Fruit fly (Drosophila melanogaster) whole organism, embryonic: ENCODE data around the gene CG10576.

ENCODE experiments used
- Asciz ChIP-seq: fragments of 200-800 bp; sonication (Bioruptor generic); optimal IDR thresholded peaks from 2 replicates; lab custom pipeline; 2017; ENCODE audit warnings: missing biosample characterization, mild to moderate bottlenecking, missing genetic modification characterization, missing genetic modification reagents
- Blimp-1 ChIP-seq: fragments of 200-800 bp; sonication (Bioruptor generic); optimal IDR thresholded peaks from 3 replicates; lab custom pipeline; 2018; ENCODE audit warnings: missing biosample characterization, missing genetic modification characterization, mild to moderate bottlenecking, moderate library complexity, missing genetic modification reagents
- CG10321 ChIP-seq: fragments of 200-800 bp; sonication (Bioruptor generic); IDR thresholded peaks from 2 replicates; pipeline ENCODE4 v1.3.6; 2022; ENCODE audit warnings: missing biosample characterization, missing genetic modification characterization
- CG10959 ChIP-seq: fragments of 200-800 bp; sonication (Bioruptor generic); IDR thresholded peaks from 2 replicates; pipeline ENCODE4 v1.3.6; 2022; ENCODE audit warnings: missing biosample characterization, missing genetic modification characterization
- CG11696 ChIP-seq: fragments of 200-800 bp; sonication (Bioruptor generic); IDR thresholded peaks from 2 replicates; pipeline ENCODE4 v1.3.6; 2022; ENCODE audit warnings: missing biosample characterization, missing genetic modification characterization
- CG12155 ChIP-seq: fragments of 200-800 bp; sonication (Bioruptor generic); optimal IDR thresholded peaks from 3 replicates; lab custom pipeline; 2016; ENCODE audit warnings: missing biosample characterization, missing genetic modification characterization
- CG12769 ChIP-seq: fragments of 200-800 bp; sonication (Bioruptor generic); optimal IDR thresholded peaks from 2 replicates; lab custom pipeline; 2019; ENCODE audit warnings: missing biosample characterization, mild to moderate bottlenecking, missing genetic modification characterization, moderate library complexity
- CG1603 ChIP-seq: fragments of 200-800 bp; sonication (Bioruptor generic); optimal IDR thresholded peaks from 2 replicates; lab custom pipeline; 2019; ENCODE audit warnings: missing biosample characterization, mild to moderate bottlenecking, missing genetic modification characterization, moderate library complexity
- CG16815 ChIP-seq: fragments of 200-800 bp; sonication (Bioruptor generic); optimal IDR thresholded peaks from 3 replicates; lab custom pipeline; 2017; ENCODE audit warnings: missing biosample characterization, mild to moderate bottlenecking, missing genetic modification characterization
- CG2712 ChIP-seq: fragments of 200-800 bp; optimal IDR thresholded peaks from 3 replicates; lab custom pipeline; 2019; ENCODE audit warnings: missing biosample characterization, mild to moderate bottlenecking, missing genetic modification characterization, moderate library complexity
- CG4854 ChIP-seq: fragments of 200-800 bp; sonication (Bioruptor generic); optimal IDR thresholded peaks from 2 replicates; lab custom pipeline; 2016; ENCODE audit warnings: missing biosample characterization, missing genetic modification characterization, inconsistent platforms
- CG5180 ChIP-seq: fragments of 200-800 bp; sonication (Bioruptor generic); optimal IDR thresholded peaks from 3 replicates; lab custom pipeline; 2017; ENCODE audit warnings: missing biosample characterization, missing genetic modification characterization, mild to moderate bottlenecking, moderate library complexity, missing genetic modification reagents
- Deaf1 ChIP-seq: fragments of 200-800 bp; optimal IDR thresholded peaks from 3 replicates; lab custom pipeline; 2019; ENCODE audit warnings: missing biosample characterization, mild to moderate bottlenecking, missing genetic modification characterization, moderate library complexity
- Dip2 ChIP-seq: fragments of 200-800 bp; sonication (Bioruptor generic); IDR thresholded peaks from 2 replicates; pipeline ENCODE4 v1.3.6; 2022; ENCODE audit warnings: missing biosample characterization, missing genetic modification characterization
- Dref ChIP-seq: fragments of 200-800 bp; sonication (Bioruptor generic); IDR thresholded peaks from 2 replicates; pipeline ENCODE4 v1.3.6; 2022; ENCODE audit warnings: missing biosample characterization, missing genetic modification characterization
- Drgx ChIP-seq: fragments of 200-800 bp; sonication (Bioruptor generic); IDR thresholded peaks from 2 replicates; pipeline ENCODE4 v1.3.6; 2022; ENCODE audit warnings: missing biosample characterization, missing genetic modification characterization
- Elba2 ChIP-seq: fragments of 200-800 bp; sonication (Bioruptor generic); optimal IDR thresholded peaks from 3 replicates; lab custom pipeline; 2016; ENCODE audit warnings: missing biosample characterization, missing genetic modification characterization
- Ets65A ChIP-seq: fragments of 200-800 bp; sonication (Bioruptor generic); peaks from one replicate; lab custom pipeline; 2016; ENCODE audit warnings: missing biosample characterization, missing genetic modification characterization
- HmgZ ChIP-seq: fragments of 200-800 bp; sonication (Bioruptor generic); optimal IDR thresholded peaks from 2 replicates; lab custom pipeline; 2018; ENCODE audit warnings: missing biosample characterization, mild to moderate bottlenecking, missing genetic modification characterization
- Hr3 ChIP-seq: fragments of 200-800 bp; sonication (Bioruptor generic); optimal IDR thresholded peaks from 3 replicates; lab custom pipeline; 2016; ENCODE audit warnings: missing biosample characterization, missing genetic modification characterization
- MBD-R2 ChIP-seq: fragments of 200-800 bp; sonication (Bioruptor generic); IDR thresholded peaks from 2 replicates; pipeline ENCODE4 v1.3.6; 2022; ENCODE audit warnings: missing biosample characterization, missing genetic modification characterization
- Med ChIP-seq: fragments of 200-800 bp; sonication (Bioruptor generic); peaks from one replicate; lab custom pipeline; 2016; ENCODE audit warnings: missing biosample characterization, missing genetic modification characterization, mild to moderate bottlenecking, inconsistent platforms, moderate library complexity
- NK7.1 ChIP-seq: fragments of 200-800 bp; sonication (Bioruptor generic); optimal IDR thresholded peaks from 3 replicates; lab custom pipeline; 2016; ENCODE audit warnings: missing biosample characterization, missing genetic modification characterization
- Neu2 ChIP-seq: fragments of 200-800 bp; sonication (Bioruptor generic); optimal IDR thresholded peaks from 3 replicates; lab custom pipeline; 2016; ENCODE audit warnings: missing biosample characterization, missing genetic modification characterization, borderline replicate concordance
- Nf-YC ChIP-seq: fragments of 200-800 bp; optimal IDR thresholded peaks from 3 replicates; lab custom pipeline; 2019; ENCODE audit warnings: missing biosample characterization, mild to moderate bottlenecking, missing genetic modification characterization, moderate library complexity
- Pdp1 ChIP-seq, 2 experiments: fragments of 200-800 bp; sonication (Bioruptor generic); optimal IDR thresholded peaks; 3 replicates each; lab custom pipeline; 2016; ENCODE audit warnings: missing biosample characterization in 2 of 2, missing genetic modification characterization in 2 of 2, mild to moderate bottlenecking in 1 of 2, moderate library complexity in 1 of 2
- Ravus ChIP-seq: fragments of 200-800 bp; sonication (Bioruptor generic); IDR thresholded peaks from 2 replicates; pipeline ENCODE4 v1.3.6; 2022; ENCODE audit warnings: missing biosample characterization, missing genetic modification characterization
- Sox102F ChIP-seq: fragments of 200-800 bp; sonication (Bioruptor generic); optimal IDR thresholded peaks from 2 replicates; lab custom pipeline; 2018; ENCODE audit warnings: missing biosample characterization, mild to moderate bottlenecking, missing genetic modification characterization, moderate library complexity
- Vsx1 ChIP-seq: fragments of 200-800 bp; sonication (Bioruptor generic); optimal IDR thresholded peaks from 2 replicates; lab custom pipeline; 2017; ENCODE audit warnings: missing biosample characterization, mild to moderate bottlenecking, missing genetic modification characterization, missing genetic modification reagents
- Xrp1 ChIP-seq: fragments of 200-800 bp; sonication (Bioruptor generic); IDR thresholded peaks from 2 replicates; pipeline ENCODE4 v1.3.6; 2022; ENCODE audit warnings: missing biosample characterization, missing genetic modification characterization
- ase ChIP-seq: fragments of 200-800 bp; sonication (Bioruptor generic); IDR thresholded peaks from 3 replicates; pipeline ENCODE4 v1.3.6; 2022; ENCODE audit warnings: missing biosample characterization, missing genetic modification characterization
- chinmo ChIP-seq: fragments of 200-800 bp; sonication (Bioruptor generic); IDR thresholded peaks from 4 replicates; pipeline ENCODE4 v1.3.6; 2022; ENCODE audit warnings: missing biosample characterization, missing genetic modification characterization; ENCODE audit not compliant: partially characterized antibody
- ewg ChIP-seq: fragments of 200-800 bp; sonication (Bioruptor generic); optimal IDR thresholded peaks from 3 replicates; lab custom pipeline; 2017; ENCODE audit warnings: mild to moderate bottlenecking, missing biosample characterization, missing genetic modification reagents, missing genetic modification characterization
- fu2 ChIP-seq: fragments of 200-800 bp; sonication (Bioruptor generic); optimal IDR thresholded peaks from 2 replicates; lab custom pipeline; 2016; ENCODE audit warnings: missing biosample characterization, missing genetic modification characterization
- hkb ChIP-seq, 2 experiments: fragments of 200-800 bp in 1 of 2; fragments of >200 bp in 1 of 2; sonication (Bioruptor generic) in 1 of 2; IDR thresholded peaks in 1 of 2; optimal IDR thresholded peaks in 1 of 2; 2 replicates each; pipeline versions ENCODE4 v1.3.6 to Lab custom; 2017 to 2022; ENCODE audit warnings: missing biosample characterization in 1 of 2, missing genetic modification characterization in 1 of 2
- maf-S ChIP-seq: fragments of 200-800 bp; sonication (Bioruptor generic); optimal IDR thresholded peaks from 2 replicates; lab custom pipeline; 2016; ENCODE audit warnings: missing biosample characterization, missing genetic modification characterization
- nerfin-1 ChIP-seq: fragments of 200-800 bp; sonication (Bioruptor generic); optimal IDR thresholded peaks from 3 replicates; lab custom pipeline; 2019; ENCODE audit warnings: missing biosample characterization, mild to moderate bottlenecking, missing genetic modification characterization, moderate library complexity
- oc ChIP-seq: fragments of 200-800 bp; sonication (Bioruptor generic); optimal IDR thresholded peaks from 2 replicates; lab custom pipeline; 2018; ENCODE audit warnings: missing biosample characterization, mild to moderate bottlenecking, missing genetic modification characterization, moderate library complexity
- pita ChIP-seq: fragments of 200-800 bp; sonication (Bioruptor generic); optimal IDR thresholded peaks from 2 replicates; lab custom pipeline; 2017; ENCODE audit warnings: missing biosample characterization, mild to moderate bottlenecking, missing genetic modification characterization
- ro ChIP-seq: fragments of 200-800 bp; sonication (Bioruptor generic); IDR thresholded peaks from 2 replicates; pipeline ENCODE4 v1.3.6; 2022; ENCODE audit warnings: missing biosample characterization, missing genetic modification characterization
- salm ChIP-seq: fragments of 200-800 bp; sonication (Bioruptor generic); optimal IDR thresholded peaks from 2 replicates; lab custom pipeline; 2018; ENCODE audit warnings: missing biosample characterization, mild to moderate bottlenecking, missing genetic modification characterization
- sd ChIP-seq: fragments of 200-800 bp; sonication (Bioruptor generic); optimal IDR thresholded peaks from 3 replicates; lab custom pipeline; 2018; ENCODE audit warnings: missing biosample characterization, mild to moderate bottlenecking, missing genetic modification characterization, moderate library complexity
- sens ChIP-seq: fragments of 200-800 bp; sonication (Bioruptor generic); peaks from one replicate; lab custom pipeline; 2016; ENCODE audit warnings: missing biosample characterization, missing genetic modification characterization
- sens-2 ChIP-seq: fragments of 200-800 bp; sonication (Bioruptor generic); IDR thresholded peaks from 2 replicates; pipeline ENCODE4 v1.3.6; 2022; ENCODE audit warnings: missing biosample characterization, missing genetic modification characterization
- slbo ChIP-seq: fragments of 200-800 bp; sonication (Bioruptor generic); IDR thresholded peaks from 2 replicates; pipeline ENCODE4 v1.3.6; 2022; ENCODE audit warnings: missing biosample characterization, missing genetic modification characterization
- sqz ChIP-seq: fragments of 200-800 bp; sonication (Bioruptor generic); optimal IDR thresholded peaks from 3 replicates; lab custom pipeline; 2018; ENCODE audit warnings: missing biosample characterization, mild to moderate bottlenecking, missing genetic modification characterization
- twi ChIP-seq: fragments of 200-800 bp; optimal IDR thresholded peaks from 2 replicates; lab custom pipeline; 2019; ENCODE audit warnings: missing biosample characterization, mild to moderate bottlenecking, missing genetic modification characterization, moderate library complexity
- wdn ChIP-seq: fragments of 200-800 bp; sonication (Bioruptor generic); IDR thresholded peaks from 2 replicates; pipeline ENCODE4 v1.3.6; 2022; ENCODE audit warnings: missing biosample characterization, missing genetic modification characterization
- yki ChIP-seq: fragments of >200 bp; optimal IDR thresholded peaks from 3 replicates; lab custom pipeline; 2018

The CG10576 gene

DNA sequence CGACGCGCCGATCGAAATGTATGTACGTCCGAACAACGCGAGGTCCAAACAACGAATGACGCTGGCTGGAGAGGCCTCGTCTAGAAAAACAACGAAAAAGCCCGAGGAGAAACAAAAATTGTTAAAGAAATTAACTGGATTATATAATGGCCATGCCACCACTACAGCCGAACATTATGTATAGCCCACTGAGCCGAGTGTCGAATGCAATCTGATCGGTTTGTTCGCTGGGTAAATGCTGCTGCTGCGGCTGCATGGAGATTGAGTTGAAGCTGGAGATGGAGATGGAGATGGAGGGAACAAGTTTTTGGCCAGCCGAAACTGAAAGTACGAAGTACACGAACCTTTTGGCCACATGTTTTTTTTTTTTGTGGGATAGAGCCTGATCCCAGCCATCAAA lies 21.1 kb upstream of the CG10576 start, which contains the start of gene Cralbp:
Cralbp (minus strand) TSS at position 115 of the 400 bp plus-strand sequence.
- peak; percentile 30 for TF ChIP-seq sqz
- no peak for TF ChIP-seq Dref (GFP tag; lab: Robert Waterston, UW)
- no peak for TF ChIP-seq nerfin-1 (tag; lab: Kevin White, UChicago)
- no peak for TF ChIP-seq CG12155 (GFP tag; lab: Kevin White, UChicago)
- peak; percentile 16 for TF ChIP-seq CG5180 (GFP tag; lab: Kevin White, UChicago)
- TF ChIP-seq Elba2 (GFP tag; lab: Kevin White, UChicago) = no peak
- no peak for TF ChIP-seq hkb (optimal IDR thresholded peaks at IDR 0.05; lab: Kevin White, UChicago)
- TF ChIP-seq hkb (GFP tag; IDR thresholded peaks at IDR 0.05; lab: Robert Waterston, UW) = no peak
- TF ChIP-seq HmgZ (tag; lab: Kevin White, UChicago) = no peak
- no peak for TF ChIP-seq ase
- TF ChIP-seq Drgx = 0 out of 2 replicates have a peak, but pooled peaks have one; percentile 22
- TF ChIP-seq Deaf1 (tag; lab: Kevin White, UChicago) = peak; percentile 77
- TF ChIP-seq wdn (GFP tag; lab: Robert Waterston, UW) = no peak
- TF ChIP-seq chinmo = 0 out of 4 replicates have a peak, but pooled peaks have one; percentile 71
- peak; percentile 69 for TF ChIP-seq Ets65A (GFP tag; lab: Kevin White, UChicago)
- TF ChIP-seq sd (tag; lab: Kevin White, UChicago) = no peak
- no peak for TF ChIP-seq Ravus
- TF ChIP-seq CG16815 (GFP tag; lab: Kevin White, UChicago) = no peak
- TF ChIP-seq Blimp-1 = peak; percentile 54
- TF ChIP-seq CG12769 (tag; lab: Kevin White, UChicago) = peak; percentile 38
- TF ChIP-seq NK7.1 (GFP tag; lab: Kevin White, UChicago) = no peak
- TF ChIP-seq fu2 (GFP tag; lab: Kevin White, UChicago) = no peak
- TF ChIP-seq oc = peak; percentile 45
- peak; percentile 45 for TF ChIP-seq Med (GFP tag; lab: Kevin White, UChicago)
- no peak for TF ChIP-seq CG10321 (GFP tag; lab: Robert Waterston, UW)
- no peak for TF ChIP-seq sens-2
- no peak for TF ChIP-seq yki (lab: Kevin White, UChicago)
- TF ChIP-seq Pdp1 (GFP tag; optimal IDR thresholded peaks at IDR 0.05; lab: Kevin White, UChicago) = peak in 1 of 2 experiments; percentile 89

DNA sequence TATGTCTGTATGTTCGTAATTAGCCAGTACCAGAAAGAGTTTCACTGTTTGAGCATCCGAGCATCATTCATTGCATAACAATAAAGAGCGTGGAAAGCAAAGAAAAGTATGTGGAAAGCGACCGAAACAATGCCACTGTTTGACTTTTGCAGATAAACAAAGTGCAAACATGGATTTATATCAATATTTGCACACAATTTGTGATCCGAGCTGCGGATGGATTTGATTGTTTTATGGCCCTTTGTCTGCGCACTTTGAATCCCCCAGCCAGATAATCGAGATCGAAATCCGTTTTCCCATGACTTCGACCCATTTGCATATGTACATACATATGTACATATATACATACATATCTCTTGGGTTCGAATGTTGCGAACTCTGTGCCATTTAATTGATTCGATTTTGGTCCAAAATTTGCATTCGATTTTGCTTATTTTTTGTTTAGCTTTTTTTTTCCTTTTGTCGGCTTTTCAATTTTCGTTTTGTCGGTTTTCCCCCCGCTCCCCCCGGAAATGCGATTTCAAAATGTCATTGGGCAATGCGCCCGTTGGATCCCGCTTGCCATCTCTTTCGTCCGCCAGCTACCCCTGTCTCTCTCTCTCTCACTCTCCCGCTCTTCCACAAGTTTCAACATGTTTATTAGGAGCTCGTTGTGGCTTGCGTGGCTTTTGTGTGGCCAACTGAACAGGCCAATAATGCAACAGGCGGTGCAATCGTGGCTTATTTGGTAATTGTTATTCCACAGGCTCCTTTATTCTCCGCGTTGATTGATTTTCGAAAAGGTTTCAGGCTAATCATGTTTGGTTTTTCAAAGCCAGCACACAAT lies 19.9 kb upstream of the CG10576 start:
- no peak for TF ChIP-seq CG2712 (tag; lab: Kevin White, UChicago)
- no peak for TF ChIP-seq ro (GFP tag; lab: Robert Waterston, UW)
- peak; percentile 30 for TF ChIP-seq CG1603
- no peak for TF ChIP-seq CG10959 (GFP tag; lab: Robert Waterston, UW)
- peak; percentile 41 for TF ChIP-seq Nf-YC (tag; lab: Kevin White, UChicago)
- TF ChIP-seq Neu2 (GFP tag; lab: Kevin White, UChicago) = peak; percentile 2
- peak; percentile 0 for TF ChIP-seq Med (GFP tag; lab: Kevin White, UChicago)
- TF ChIP-seq pita (GFP tag; lab: Kevin White, UChicago) = no peak
- TF ChIP-seq sens (GFP tag; lab: Kevin White, UChicago) = peak; percentile 85
- TF ChIP-seq slbo (GFP tag; lab: Robert Waterston, UW) = 0 out of 2 replicates have a peak, but pooled peaks have one; percentile 14
- TF ChIP-seq twi = no peak
- no peak for TF ChIP-seq salm (tag; lab: Kevin White, UChicago)
- no peak for TF ChIP-seq ewg (GFP tag; lab: Kevin White, UChicago)
- no peak for TF ChIP-seq maf-S (GFP tag; lab: Kevin White, UChicago)
- no peak for TF ChIP-seq MBD-R2 (GFP tag; lab: Robert Waterston, UW)
- peak; percentile 37 for TF ChIP-seq Sox102F
- TF ChIP-seq sqz = no peak
- no peak for TF ChIP-seq Hr3
- TF ChIP-seq CG4854 (GFP tag; lab: Kevin White, UChicago) = no peak
- TF ChIP-seq Xrp1 = peak; percentile 57
- TF ChIP-seq Dip2 (GFP tag; lab: Robert Waterston, UW) = no peak
- no peak for TF ChIP-seq CG11696 (GFP tag; lab: Robert Waterston, UW)
- TF ChIP-seq Vsx1 (GFP tag; lab: Kevin White, UChicago) = peak; percentile 1
- TF ChIP-seq Asciz (GFP tag; lab: Kevin White, UChicago) = peak; percentile 59
- TF ChIP-seq sens-2 = no peak
